Fruit fly (Drosophila melanogaster) whole organism, embryonic: ENCODE results near the gene mib1.

Source experiments
- ATbp ChIP-seq: fragments of 200-800 bp; sonication (Bioruptor generic); optimal IDR thresholded peaks from 2 replicates; lab custom pipeline; 2017; ENCODE audit warnings: missing biosample characterization, mild to moderate bottlenecking, missing genetic modification characterization, missing genetic modification reagents
- C15 ChIP-seq: fragments of 200-800 bp; sonication (Bioruptor generic); IDR thresholded peaks from 3 replicates; pipeline ENCODE4 v1.3.6; 2022; ENCODE audit warnings: missing biosample characterization, missing genetic modification characterization
- CG11093 ChIP-seq: fragments of 200-800 bp; sonication (Bioruptor generic); IDR thresholded peaks from 3 replicates; pipeline ENCODE4 v1.3.6; 2022; ENCODE audit warnings: missing biosample characterization, missing genetic modification characterization
- CG11247 ChIP-seq: fragments of 200-800 bp; sonication (Bioruptor generic); IDR thresholded peaks from 2 replicates; pipeline ENCODE4 v1.3.6; 2022; ENCODE audit warnings: missing biosample characterization, missing genetic modification characterization
- CG11504 ChIP-seq: fragments of 200-800 bp; sonication (Bioruptor generic); optimal IDR thresholded peaks from 3 replicates; lab custom pipeline; 2019; ENCODE audit warnings: missing biosample characterization, mild to moderate bottlenecking, missing genetic modification characterization, moderate library complexity
- CG12236 ChIP-seq: fragments of 200-800 bp; sonication (Bioruptor generic); optimal IDR thresholded peaks from 2 replicates; lab custom pipeline; 2016; ENCODE audit warnings: missing biosample characterization, missing genetic modification characterization
- CG12744 ChIP-seq: fragments of 200-800 bp; sonication (Bioruptor generic); optimal IDR thresholded peaks from 2 replicates; lab custom pipeline; 2016; ENCODE audit warnings: missing biosample characterization, missing genetic modification characterization
- CG15011 ChIP-seq: fragments of 200-800 bp; sonication (Bioruptor generic); optimal IDR thresholded peaks from 3 replicates; lab custom pipeline; 2018; ENCODE audit warnings: missing biosample characterization, mild to moderate bottlenecking, missing genetic modification characterization
- CG15514 ChIP-seq: fragments of 200-800 bp; sonication (Bioruptor generic); optimal IDR thresholded peaks from 3 replicates; lab custom pipeline; 2017; ENCODE audit warnings: missing biosample characterization, missing genetic modification characterization, mild to moderate bottlenecking, moderate library complexity, missing genetic modification reagents
- CG17328 ChIP-seq: fragments of 200-800 bp; sonication (Bioruptor generic); IDR thresholded peaks from 2 replicates; pipeline ENCODE4 v1.3.6; 2022; ENCODE audit warnings: missing biosample characterization, missing genetic modification characterization
- CG17359 ChIP-seq: fragments of 200-800 bp; sonication (Bioruptor generic); optimal IDR thresholded peaks from 3 replicates; lab custom pipeline; 2018; ENCODE audit warnings: missing biosample characterization, mild to moderate bottlenecking, missing genetic modification characterization, moderate library complexity
- CG17361 ChIP-seq: fragments of 200-800 bp; sonication (Bioruptor generic); IDR thresholded peaks from 3 replicates; pipeline ENCODE4 v1.3.6; 2022; ENCODE audit warnings: missing biosample characterization, missing genetic modification characterization
- CG17829 ChIP-seq: fragments of 200-800 bp; optimal IDR thresholded peaks from 2 replicates; lab custom pipeline; 2019; ENCODE audit warnings: missing biosample characterization, mild to moderate bottlenecking, missing genetic modification characterization, moderate library complexity
- CG18262 ChIP-seq: fragments of 200-800 bp; optimal IDR thresholded peaks from 3 replicates; lab custom pipeline; 2019; ENCODE audit warnings: missing biosample characterization, mild to moderate bottlenecking, missing genetic modification characterization, moderate library complexity
- CG18619 ChIP-seq: fragments of 200-800 bp; sonication (Bioruptor generic); optimal IDR thresholded peaks from 3 replicates; lab custom pipeline; 2017; ENCODE audit warnings: missing biosample characterization, mild to moderate bottlenecking, missing genetic modification characterization
- CG34422 ChIP-seq: fragments of 200-800 bp; sonication (Bioruptor generic); IDR thresholded peaks from 3 replicates; pipeline ENCODE4 v1.3.6; 2022; ENCODE audit warnings: missing biosample characterization, missing genetic modification characterization
- CG3847 ChIP-seq: fragments of 200-800 bp; sonication (Bioruptor generic); IDR thresholded peaks from 2 replicates; pipeline ENCODE4 v1.3.6; 2022; ENCODE audit warnings: missing biosample characterization, missing genetic modification characterization
- CG4404 ChIP-seq: fragments of 200-800 bp; sonication (Bioruptor generic); IDR thresholded peaks from 2 replicates; pipeline ENCODE4 v1.3.6; 2022; ENCODE audit warnings: missing biosample characterization, missing genetic modification characterization
- CG6813 ChIP-seq: fragments of 200-800 bp; sonication (Bioruptor generic); optimal IDR thresholded peaks from 2 replicates; lab custom pipeline; 2017; ENCODE audit warnings: missing biosample characterization, missing genetic modification characterization, mild to moderate bottlenecking, moderate library complexity, missing genetic modification reagents
- Dbx ChIP-seq: fragments of 200-800 bp; sonication (Bioruptor generic); IDR thresholded peaks from 3 replicates; pipeline ENCODE4 v1.3.6; 2022; ENCODE audit warnings: missing biosample characterization, missing genetic modification characterization
- Dll ChIP-seq: fragments of 200-800 bp; sonication (Bioruptor generic); IDR thresholded peaks from 4 replicates; pipeline ENCODE4 v1.3.6; 2022; ENCODE audit warnings: missing biosample characterization, missing genetic modification characterization; ENCODE audit not compliant: partially characterized antibody
- E2f1 ChIP-seq: fragments of 200-800 bp; sonication (Bioruptor generic); IDR thresholded peaks from 2 replicates; pipeline ENCODE4 v1.3.6; 2022; ENCODE audit warnings: missing biosample characterization, missing genetic modification characterization
- Elba2 ChIP-seq: fragments of 200-800 bp; sonication (Bioruptor generic); optimal IDR thresholded peaks from 3 replicates; lab custom pipeline; 2016; ENCODE audit warnings: missing biosample characterization, missing genetic modification characterization
- GATAe ChIP-seq: fragments of 200-800 bp; sonication (Bioruptor generic); conservative IDR thresholded peaks from 2 replicates; pipeline ENCODE4 v1.3.6; 2022; ENCODE audit warnings: missing biosample characterization, missing genetic modification characterization
- Gsc ChIP-seq: fragments of 200-800 bp; sonication (Bioruptor generic); IDR thresholded peaks from 2 replicates; pipeline ENCODE4 v1.3.6; 2022; ENCODE audit warnings: missing biosample characterization, missing genetic modification characterization
- Hmx ChIP-seq: fragments of 200-800 bp; sonication (Bioruptor generic); optimal IDR thresholded peaks from 2 replicates; lab custom pipeline; 2016; ENCODE audit warnings: missing biosample characterization, missing genetic modification characterization
- Ptx1 ChIP-seq: fragments of 200-800 bp; sonication (Bioruptor generic); IDR thresholded peaks from 2 replicates; pipeline ENCODE4 v1.3.6; 2022; ENCODE audit warnings: missing biosample characterization, missing genetic modification characterization
- TFAM ChIP-seq: fragments of 200-800 bp; sonication (Bioruptor generic); optimal IDR thresholded peaks from 2 replicates; lab custom pipeline; 2017; ENCODE audit warnings: missing biosample characterization, missing genetic modification characterization, inconsistent platforms
- Usf ChIP-seq: fragments of 200-800 bp; sonication (Bioruptor generic); optimal IDR thresholded peaks from 2 replicates; lab custom pipeline; 2017; ENCODE audit warnings: missing genotype, missing biosample characterization, missing genetic modification characterization
- bcd ChIP-seq: fragments of 200-800 bp; sonication (Bioruptor generic); optimal IDR thresholded peaks from 2 replicates; lab custom pipeline; 2017; ENCODE audit warnings: missing biosample characterization, mild to moderate bottlenecking, missing genetic modification characterization
- danr ChIP-seq: fragments of 200-800 bp; sonication (Bioruptor generic); IDR thresholded peaks from 2 replicates; pipeline ENCODE4 v1.3.6; 2022; ENCODE audit warnings: missing biosample characterization, missing genetic modification characterization
- esg ChIP-seq: fragments of 200-800 bp; sonication (Bioruptor generic); conservative IDR thresholded peaks from 2 replicates; pipeline ENCODE4 v1.3.6; 2022; ENCODE audit warnings: missing biosample characterization, missing genetic modification characterization
- grau ChIP-seq: fragments of 200-800 bp; optimal IDR thresholded peaks from 3 replicates; lab custom pipeline; 2019; ENCODE audit warnings: missing biosample characterization, mild to moderate bottlenecking, missing genetic modification characterization, moderate library complexity
- jigr1 ChIP-seq: fragments of 200-800 bp; sonication (Bioruptor generic); IDR thresholded peaks from 3 replicates; pipeline ENCODE4 v1.3.6; 2022; ENCODE audit warnings: missing biosample characterization, missing genetic modification characterization
- jumu ChIP-seq: fragments of 200-800 bp; sonication (Bioruptor generic); optimal IDR thresholded peaks from 3 replicates; lab custom pipeline; 2016; ENCODE audit warnings: missing biosample characterization, missing genetic modification characterization
- maf-S ChIP-seq: fragments of 200-800 bp; sonication (Bioruptor generic); optimal IDR thresholded peaks from 2 replicates; lab custom pipeline; 2016; ENCODE audit warnings: missing biosample characterization, missing genetic modification characterization
- nerfin-1 ChIP-seq: fragments of 200-800 bp; sonication (Bioruptor generic); optimal IDR thresholded peaks from 3 replicates; lab custom pipeline; 2019; ENCODE audit warnings: missing biosample characterization, mild to moderate bottlenecking, missing genetic modification characterization, moderate library complexity
- org-1 ChIP-seq: fragments of 200-800 bp; sonication (Bioruptor generic); optimal IDR thresholded peaks from 2 replicates; lab custom pipeline; 2017; ENCODE audit warnings: missing biosample characterization, missing genetic modification characterization
- pan ChIP-seq, 4 experiments: fragments of >200 bp in 3 of 4; fragments of 200-800 bp in 1 of 4; sonication (Bioruptor generic) in 1 of 4; optimal IDR thresholded peaks in 3 of 4; IDR thresholded peaks in 1 of 4; 2 replicates each; pipeline versions ENCODE4 v1.3.6 to Lab custom; 2017 to 2022; ENCODE audit warnings: missing biosample characterization in 2 of 4, missing genetic modification characterization in 2 of 4, mixed read lengths in 1 of 4
- phol ChIP-seq: fragments of 200-800 bp; sonication (Bioruptor generic); optimal IDR thresholded peaks from 3 replicates; lab custom pipeline; 2018; ENCODE audit warnings: missing biosample characterization, mild to moderate bottlenecking, missing genetic modification characterization, moderate library complexity
- pita ChIP-seq: fragments of 200-800 bp; sonication (Bioruptor generic); optimal IDR thresholded peaks from 2 replicates; lab custom pipeline; 2017; ENCODE audit warnings: missing biosample characterization, mild to moderate bottlenecking, missing genetic modification characterization
- prd ChIP-seq, 3 experiments: fragments of >200 bp in 2 of 3; fragments of 200-800 bp in 1 of 3; sonication (Bioruptor generic) in 1 of 3; optimal IDR thresholded peaks in 2 of 3; IDR thresholded peaks in 1 of 3; 2 replicates in 2 of 3; 3 replicates in 1 of 3; pipeline versions ENCODE4 v1.3.6 to Lab custom; 2017 to 2022; ENCODE audit warnings: missing biosample characterization in 1 of 3, missing genetic modification characterization in 1 of 3
- repo ChIP-seq: fragments of 200-800 bp; sonication (Bioruptor generic); optimal IDR thresholded peaks from 2 replicates; lab custom pipeline; 2016; ENCODE audit warnings: missing biosample characterization, missing genetic modification characterization
- salm ChIP-seq: fragments of 200-800 bp; sonication (Bioruptor generic); optimal IDR thresholded peaks from 2 replicates; lab custom pipeline; 2018; ENCODE audit warnings: missing biosample characterization, mild to moderate bottlenecking, missing genetic modification characterization
- ssp ChIP-seq: fragments of 200-800 bp; sonication (Bioruptor generic); IDR thresholded peaks from 2 replicates; pipeline ENCODE4 v1.3.6; 2022; ENCODE audit warnings: missing biosample characterization, missing genetic modification characterization
- tgo ChIP-seq: fragments of 200-800 bp; sonication (Bioruptor generic); IDR thresholded peaks from 3 replicates; pipeline ENCODE4 v1.3.6; 2022; ENCODE audit warnings: missing biosample characterization, missing genetic modification characterization
- tin ChIP-seq: fragments of 200-800 bp; sonication (Bioruptor generic); optimal IDR thresholded peaks from 3 replicates; lab custom pipeline; 2016; ENCODE audit warnings: missing biosample characterization, missing genetic modification characterization
- tx ChIP-seq: fragments of 200-800 bp; sonication (Bioruptor generic); optimal IDR thresholded peaks from 2 replicates; lab custom pipeline; 2016; ENCODE audit warnings: missing biosample characterization, missing genetic modification characterization
- unc-4 ChIP-seq: fragments of 200-800 bp; sonication (Bioruptor generic); IDR thresholded peaks from 2 replicates; pipeline ENCODE4 v1.3.6; 2022; ENCODE audit warnings: missing biosample characterization, missing genetic modification characterization; ENCODE audit not compliant: partially characterized antibody
- vvl ChIP-seq: fragments of 200-800 bp; sonication (Bioruptor generic); IDR thresholded peaks from 2 replicates; pipeline ENCODE4 v1.3.6; 2022; ENCODE audit warnings: missing biosample characterization, missing genetic modification characterization

mib1 gene

dm6 chr3L:15977565-15977964 lies 34.0 kb downstream of the mib1 start (continued):
- TF ChIP-seq CG17359 (tag; lab: Kevin White, UChicago) (peak; percentile 71), prd (optimal IDR thresholded peaks at IDR 0.05; lab: Kevin White, UChicago) (no peak), prd (GFP tag; IDR thresholded peaks at IDR 0.05; lab: Robert Waterston, UW) (peak; percentile 79), CG17361 (GFP tag; lab: Robert Waterston, UW) (peak; percentile 52; the same call in 2 of the 3 replicates), Dll (GFP tag; lab: Robert Waterston, UW) (no peak), grau (tag; lab: Kevin White, UChicago) (peak; percentile 44), CG3847 (GFP tag; lab: Robert Waterston, UW) (no peak), unc-4 (GFP tag; lab: Robert Waterston, UW) (no peak), TFAM (GFP tag; lab: Kevin White, UChicago) (no peak), Gsc (0 out of 2 replicates have a peak, but pooled peaks have one; percentile 22), CG17328 (peak; percentile 46; the same call in 1 of the 2 replicates), CG18619 (GFP tag; lab: Kevin White, UChicago) (no peak), C15 (GFP tag; lab: Robert Waterston, UW) (0 out of 3 replicates have a peak, but pooled peaks have one; percentile 5), nerfin-1 (tag; lab: Kevin White, UChicago) (no peak), esg (GFP tag; lab: Robert Waterston, UW) (peak; percentile 50), GATAe (GFP tag; lab: Robert Waterston, UW) (peak; percentile 61), ssp (peak; percentile 27; the same call in 1 of the 2 replicates), Usf (GFP tag; lab: Kevin White, UChicago) (no peak), pan (optimal IDR thresholded peaks at IDR 0.05; lab: Kevin White, UChicago) (no peak), pan (GFP tag; optimal IDR thresholded peaks at IDR 0.05 in 1 of 2, IDR thresholded peaks at IDR 0.05 in 1 of 2) (peak in 1 of 2 experiments; percentile 84), maf-S (GFP tag; lab: Kevin White, UChicago) (no peak), CG11247 (GFP tag; lab: Robert Waterston, UW) (peak; percentile 55; the same call in 1 of the 2 replicates), CG34422 (GFP tag; lab: Robert Waterston, UW) (peak; percentile 67; the same call in 2 of the 3 replicates), CG4404 (peak; percentile 45; the same call in 1 of the 2 replicates), bcd (peak; percentile 39), CG15011 (GFP tag; lab: Kevin White, UChicago) (no peak), tin (GFP tag; lab: Kevin White, UChicago) (peak; percentile 30), CG15514 (GFP tag; lab: Kevin White, UChicago) (peak; percentile 51), CG17829 (tag; lab: Kevin White, UChicago) (peak; percentile 55), CG11504 (tag; lab: Kevin White, UChicago) (peak; percentile 72), CG18262 (peak; percentile 66), danr (GFP tag; lab: Robert Waterston, UW) (peak; percentile 31; the same call in 1 of the 2 replicates), tgo (peak; percentile 77), CG12236 (GFP tag; lab: Kevin White, UChicago) (no peak), repo (GFP tag; lab: Kevin White, UChicago) (no peak), E2f1 (GFP tag; lab: Robert Waterston, UW) (peak; percentile 59; the same call in 1 of the 2 replicates), jumu (GFP tag; lab: Kevin White, UChicago) (no peak), Hmx (GFP tag; lab: Kevin White, UChicago) (no peak), vvl (GFP tag; lab: Robert Waterston, UW) (peak; percentile 79), salm (tag; lab: Kevin White, UChicago) (no peak), org-1 (GFP tag; lab: Kevin White, UChicago) (no peak), jigr1 (GFP tag; lab: Robert Waterston, UW) (peak; percentile 36; the same call in 2 of the 3 replicates), tx (GFP tag; lab: Kevin White, UChicago) (no peak), Dbx (GFP tag; lab: Robert Waterston, UW) (peak; percentile 58; the same call in 1 of the 3 replicates), Elba2 (GFP tag; lab: Kevin White, UChicago) (no peak), Ptx1 (GFP tag; lab: Robert Waterston, UW) (peak; percentile 84), CG11093 (peak; percentile 63; the same call in 2 of the 3 replicates), CG6813 (GFP tag; lab: Kevin White, UChicago) (peak; percentile 20), pita (GFP tag; lab: Kevin White, UChicago) (no peak), CG12744 (no peak), ATbp (GFP tag; lab: Kevin White, UChicago) (peak; percentile 26), phol (peak; percentile 56)
